Worm (Caenorhabditis elegans) whole organism, L4/young adult: ENCODE data around the gene B0361.14.

Source experiments
- W03F9.2 ChIP-seq: fragments of 150-350 bp; optimal IDR thresholded peaks from 2 replicates; lab custom pipeline; 2014; ENCODE audit warnings: missing biosample characterization, missing genetic modification characterization
- him-1 ChIP-seq: sonication (generic microtip); optimal IDR thresholded peaks from 2 replicates; lab custom pipeline; 2016; ENCODE audit warnings: missing genotype, missing genetic modification reagents, missing genetic modification characterization, missing compliant biosample characterization

ce11 chrIII:7287503-7287902 lies 11.8 kb downstream of the B0361.14 start, which contains the start of gene ykt-6:
- TF ChIP-seq W03F9.2 (tag; lab: Kevin White, UChicago) (no peak), him-1 (tag; lab: Kevin White, UChicago) (no peak)
